Worm (Caenorhabditis elegans) whole organism, L3 larva: ENCODE data around the gene glb-15.

Experiments used
- jun-1 ChIP-seq: fragments of 150-350 bp; optimal IDR thresholded peaks from 2 replicates; lab custom pipeline; 2014; ENCODE audit warnings: missing biosample characterization, missing genetic modification reagents, missing genetic modification characterization
- nhr-11 ChIP-seq: fragments of 150-350 bp; optimal IDR thresholded peaks from 2 replicates; lab custom pipeline; 2014; ENCODE audit warnings: missing biosample characterization, missing genetic modification characterization
- nhr-237 ChIP-seq: fragments of 150-350 bp; optimal IDR thresholded peaks from 2 replicates; lab custom pipeline; 2014; ENCODE audit warnings: missing biosample characterization, missing genetic modification characterization
- nhr-25 ChIP-seq: sonication (generic microtip); optimal IDR thresholded peaks from 2 replicates; lab custom pipeline; 2017; ENCODE audit warnings: missing biosample characterization, missing genetic modification characterization
- pha-4 ChIP-seq: fragments of 150-350 bp; optimal IDR thresholded peaks from 2 replicates; lab custom pipeline; 2014; ENCODE audit warnings: missing biosample characterization, missing genetic modification reagents, missing genetic modification characterization
- sea-2 ChIP-seq: fragments of 150-350 bp; sonication (generic microtip); optimal IDR thresholded peaks from 4 replicates; lab custom pipeline; 2014; ENCODE audit warnings: missing biosample characterization, missing genetic modification reagents, missing genetic modification characterization
- skn-1 ChIP-seq: fragments of 150-350 bp; optimal IDR thresholded peaks from 2 replicates; lab custom pipeline; 2014; ENCODE audit warnings: missing biosample characterization, missing genetic modification characterization

DNA sequence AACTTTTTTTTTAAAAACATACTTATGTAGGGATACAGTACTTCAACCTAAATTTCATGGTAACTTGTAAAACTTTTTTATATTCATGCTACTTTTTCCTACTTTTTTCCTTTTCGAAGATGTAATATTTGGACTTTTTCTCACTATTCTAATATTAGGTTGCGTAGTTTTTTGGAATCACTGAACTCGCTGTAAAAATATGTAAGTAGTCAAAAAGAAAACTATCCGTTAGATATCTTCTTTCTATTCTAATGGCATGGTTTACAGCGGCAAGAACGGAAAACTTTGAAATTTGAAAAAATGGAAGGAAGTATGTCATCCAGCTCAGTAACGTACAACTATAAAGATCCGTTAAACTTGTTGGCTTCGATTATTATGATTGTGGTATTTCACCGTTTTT, 28.6 kb downstream of the glb-15 start, which contains the start of gene srx-82:
- TF ChIP-seq nhr-237 (no peak), jun-1 (tag; lab: Kevin White, UChicago) (no peak), nhr-25 (tag; lab: Kevin White, UChicago) (no peak), sea-2 (GFP tag; lab: Kevin White, UChicago) (no peak), pha-4 (tag; lab: Kevin White, UChicago) (no peak), nhr-11 (tag; lab: Kevin White, UChicago) (no peak), skn-1 (tag; lab: Kevin White, UChicago) (no peak)
